Fruit fly (Drosophila melanogaster) ovary, adult (tissue): Measurements from ENCODE around the gene CG1571.

Source experiments
- CG17801 ChIP-seq: fragments of 200-800 bp; optimal IDR thresholded peaks from 2 replicates; lab custom pipeline; 2019; ENCODE audit warnings: missing biosample characterization, mild to moderate bottlenecking, missing genetic modification characterization, moderate library complexity; ENCODE audit not compliant: partially characterized antibody

CG1571 gene

DNA sequence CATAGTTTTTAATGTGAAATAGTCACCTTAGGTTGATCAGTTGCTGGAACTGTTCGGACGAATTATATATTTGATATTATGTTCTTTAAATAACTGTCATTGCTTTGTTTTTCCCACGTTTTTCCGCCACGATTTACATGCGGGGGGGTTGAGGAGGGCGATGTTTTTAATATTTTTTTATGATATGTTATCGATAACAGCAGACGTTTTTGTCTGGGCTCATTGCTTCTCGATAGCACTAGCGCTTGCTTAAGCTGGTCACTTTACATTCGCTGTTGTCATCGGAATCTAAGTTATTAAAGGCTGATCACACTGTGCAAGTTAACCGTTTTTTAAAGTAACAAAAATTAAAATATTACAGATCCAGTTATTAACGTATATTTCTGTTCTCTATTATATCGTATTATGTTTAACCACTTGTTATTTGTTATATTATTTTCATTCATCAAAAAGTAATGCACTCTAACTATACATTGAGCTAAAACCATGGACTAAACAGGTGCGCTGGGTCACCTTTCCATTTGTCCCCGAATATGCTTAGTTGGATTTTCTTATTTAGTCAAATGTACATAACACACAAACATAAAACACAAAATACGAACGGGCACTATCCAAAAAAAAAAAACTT lies at the start of gene CG1571, which contains the start of gene Upf2:
CG1571 (plus strand) TSS at position 578 of the 628 bp plus-strand sequence.
Upf2 (minus strand) TSS at position 167 of the 628 bp plus-strand sequence.
- TF ChIP-seq CG17801: no peak

DNA sequence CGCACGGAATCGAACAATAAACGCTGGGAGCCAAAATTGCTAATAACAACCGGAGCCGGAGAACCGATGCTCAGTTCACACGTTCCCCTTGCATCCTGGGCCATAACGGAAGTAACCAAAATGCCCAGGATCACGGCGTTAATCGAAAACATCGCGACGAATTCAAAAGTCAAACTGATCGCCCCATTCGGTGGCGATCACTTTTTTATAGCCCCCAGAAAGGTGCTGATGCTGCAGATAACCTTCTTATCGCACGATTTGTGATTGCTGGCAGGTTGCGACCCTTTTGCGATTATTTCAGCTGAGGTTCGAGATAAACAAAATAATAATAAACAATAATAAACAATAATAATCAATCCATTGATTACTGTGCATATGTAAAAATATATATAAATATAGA lies 38.3 kb upstream of the CG1571 start, which contains the start of gene CG2233:
CG2233 (minus strand) TSS at position 184 of the 400 bp plus-strand sequence.
- no peak for TF ChIP-seq CG17801

DNA sequence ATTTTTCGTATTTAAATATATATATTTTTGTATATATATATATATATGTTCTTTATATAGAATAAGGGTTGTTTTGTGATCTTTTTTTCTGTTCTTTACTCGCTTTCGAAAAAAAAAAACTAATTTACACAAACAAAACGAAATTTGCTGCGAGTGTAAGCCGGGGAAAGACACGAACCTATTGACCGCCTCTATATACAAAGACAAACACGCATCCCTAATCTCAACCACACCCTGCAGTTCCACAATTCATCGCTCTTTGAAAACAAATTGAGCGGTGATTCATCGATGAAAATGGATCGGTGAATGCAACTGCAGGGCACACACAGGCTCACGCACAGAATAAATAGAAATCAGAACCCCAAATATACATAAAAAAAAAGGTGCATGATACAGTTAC lies 36.7 kb upstream of the CG1571 start:
- TF ChIP-seq CG17801: no peak

DNA sequence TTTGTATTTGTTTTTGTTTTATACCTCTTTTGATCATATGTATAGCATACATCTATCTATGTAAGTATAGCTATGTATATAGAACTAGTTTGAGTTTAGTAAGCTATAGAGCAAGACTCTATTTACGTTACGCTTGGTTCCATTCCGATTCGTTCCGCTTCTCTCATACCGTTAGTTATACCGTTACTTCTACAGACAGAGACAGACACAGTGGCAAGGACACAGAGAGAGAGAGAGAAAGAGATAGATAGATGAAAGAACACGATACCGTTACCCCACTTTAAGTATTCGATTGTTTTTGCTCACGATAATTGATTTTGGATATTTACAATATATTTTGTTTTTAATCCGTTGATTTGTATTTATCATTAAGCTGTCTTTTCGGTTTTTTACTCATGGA lies 29.2 kb upstream of the CG1571 start:
- no peak for TF ChIP-seq CG17801

DNA sequence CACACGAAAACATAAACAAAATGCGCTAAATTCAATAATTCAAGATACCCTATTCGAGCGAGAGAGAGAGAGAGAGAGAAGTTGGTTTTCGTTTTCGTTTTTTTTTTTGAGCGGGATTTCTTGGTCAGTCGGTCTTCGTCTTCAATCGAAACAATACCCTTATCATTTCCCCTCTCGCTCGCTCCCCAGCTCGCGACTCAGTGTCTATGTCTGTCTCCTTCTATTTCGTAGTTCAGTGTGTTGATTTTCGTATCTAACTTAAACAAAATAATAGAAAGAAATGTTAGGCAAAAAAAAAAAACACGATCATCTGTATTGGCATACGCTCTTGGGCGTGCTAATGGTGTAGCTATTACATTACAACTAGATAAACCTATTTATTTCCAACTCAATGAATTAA lies 26.4 kb upstream of the CG1571 start:
- no peak for TF ChIP-seq CG17801

DNA sequence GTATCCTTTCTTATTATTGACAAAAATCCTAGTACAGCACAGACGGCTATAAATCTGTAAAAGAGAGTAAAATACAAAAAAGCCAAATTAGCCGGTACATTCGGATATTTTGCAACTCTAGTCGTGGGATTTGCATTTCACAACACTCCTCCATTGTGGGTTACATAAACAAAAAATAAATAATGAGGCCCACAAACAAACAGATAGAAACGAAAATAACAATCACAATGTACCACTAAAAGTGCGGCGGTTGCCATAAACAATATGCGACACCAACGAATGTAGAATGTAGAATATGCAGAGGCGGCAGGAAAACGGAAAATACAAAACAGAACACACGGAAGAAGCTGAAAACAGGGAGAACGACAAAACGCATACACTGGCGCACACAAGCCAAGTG lies 19.6 kb upstream of the CG1571 start:
- no peak for TF ChIP-seq CG17801

DNA sequence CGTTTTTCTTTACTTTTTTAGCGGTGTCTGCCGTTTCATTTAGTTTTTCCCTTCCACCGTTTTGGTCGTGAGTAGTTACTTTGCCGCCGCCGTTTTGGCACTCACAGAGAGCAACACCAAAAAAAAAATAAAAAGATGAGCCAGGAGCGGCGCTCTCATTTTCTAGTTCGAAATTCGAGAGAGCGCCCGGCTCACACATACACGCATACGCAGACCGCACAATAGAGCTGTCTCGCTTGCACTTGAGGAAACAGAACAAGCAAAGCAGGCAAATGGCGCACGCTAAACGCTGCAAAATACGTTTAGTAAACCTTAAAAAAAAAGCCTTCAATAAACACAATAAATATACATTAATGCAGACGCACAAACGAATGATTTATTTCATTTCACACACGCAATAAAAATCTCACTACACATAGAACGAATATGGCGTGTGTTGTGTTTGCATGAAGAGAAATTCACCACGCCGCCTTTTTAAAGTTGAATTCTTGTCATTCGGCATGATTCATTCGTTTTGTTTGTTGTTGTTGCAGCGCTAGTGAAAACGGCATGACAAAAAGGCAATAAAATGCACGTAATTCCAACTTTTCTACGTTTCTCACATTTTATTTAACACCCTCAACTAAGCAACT lies 19.0 kb upstream of the CG1571 start:
- TF ChIP-seq CG17801: no peak

DNA sequence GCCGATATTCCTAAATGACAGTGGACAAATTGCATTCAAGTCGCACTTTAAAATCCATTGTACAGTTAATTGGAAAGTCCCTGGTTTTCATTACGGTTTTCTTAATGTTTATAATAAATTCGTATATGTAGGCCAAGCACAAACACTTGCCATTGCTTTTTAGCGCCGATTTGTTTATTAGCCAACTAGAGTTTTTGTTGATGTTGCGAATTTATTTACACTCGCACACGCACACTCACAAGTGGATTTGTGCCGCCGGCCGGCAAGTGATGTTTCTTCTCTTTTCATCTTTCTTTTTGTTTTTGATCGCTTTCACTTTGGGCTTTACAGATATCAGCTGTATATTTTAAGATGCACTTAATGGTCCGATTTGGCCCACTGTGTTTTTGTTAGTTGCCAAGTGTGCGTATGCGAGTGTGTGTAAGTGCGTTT lies 18.4 kb upstream of the CG1571 start:
- TF ChIP-seq CG17801: peak; percentile 42

DNA sequence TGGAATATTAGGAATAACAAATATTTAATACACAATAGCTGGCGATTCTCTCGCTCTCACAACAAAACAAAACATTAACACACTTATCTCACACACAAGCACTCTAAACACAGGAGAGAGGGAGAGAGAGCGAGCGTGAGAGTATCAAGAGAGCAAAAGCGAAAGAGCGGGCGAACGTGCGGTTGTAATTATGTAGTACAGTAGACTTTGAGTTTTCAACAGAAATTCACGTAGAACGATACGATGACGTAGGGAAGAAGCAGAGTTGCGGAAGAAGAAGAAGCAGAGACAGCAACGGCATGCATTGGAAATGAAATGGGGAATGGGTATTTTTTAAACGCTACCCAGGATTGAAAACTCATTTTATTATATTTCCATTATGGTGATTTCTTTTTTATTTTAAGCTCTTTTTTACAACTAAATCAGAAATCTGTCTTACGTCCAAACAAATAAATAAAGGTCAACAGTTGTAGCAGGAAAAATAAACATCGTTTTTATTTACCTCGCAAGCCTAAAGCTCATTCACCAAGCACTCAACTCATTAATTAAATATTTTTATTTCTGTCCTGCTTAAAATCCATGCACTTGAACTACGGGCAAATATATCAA lies 17.7 kb upstream of the CG1571 start:
- no peak for TF ChIP-seq CG17801

DNA sequence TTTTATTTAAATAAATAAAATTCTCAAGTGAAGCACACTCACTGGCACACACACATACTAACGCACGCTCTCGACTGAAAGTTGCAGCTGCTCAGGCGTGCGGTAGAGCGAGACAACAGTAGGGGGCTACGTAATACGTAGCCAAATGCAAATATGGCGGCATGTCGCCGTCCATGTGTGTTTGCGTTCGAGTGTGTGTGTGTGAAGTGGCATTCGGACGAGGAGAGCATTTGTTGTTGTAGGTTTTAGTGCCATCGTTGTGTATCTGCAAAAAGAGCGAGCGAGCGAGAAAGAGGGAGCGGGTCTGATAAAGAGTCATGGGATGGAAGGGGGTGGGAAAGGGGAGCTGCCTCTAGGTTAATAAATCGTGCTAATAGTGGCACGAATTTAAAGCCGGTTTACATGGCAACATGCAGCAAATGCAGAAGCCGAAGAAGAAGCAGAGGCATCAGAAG lies 17.2 kb upstream of the CG1571 start:
- no peak for TF ChIP-seq CG17801

DNA sequence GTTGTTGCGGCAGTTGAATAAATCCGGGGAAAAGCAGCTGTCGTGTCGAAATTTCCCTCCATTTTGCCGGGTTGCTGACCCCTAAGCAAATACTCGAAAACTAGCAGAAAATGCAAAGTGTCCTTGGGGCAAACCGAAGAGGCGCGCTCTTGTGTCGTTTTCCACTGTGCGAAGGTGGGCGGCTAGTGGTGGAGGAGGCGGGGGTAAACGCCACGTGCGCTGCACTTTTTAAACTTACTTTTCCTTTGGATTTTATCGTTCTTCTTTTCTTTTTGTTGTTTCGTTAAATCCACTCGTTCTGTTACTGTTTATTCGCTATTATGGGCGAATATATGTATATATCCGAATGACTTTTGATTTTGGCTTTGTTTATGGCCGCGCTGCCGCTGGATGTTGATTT lies 16.0 kb upstream of the CG1571 start:
- no peak for TF ChIP-seq CG17801

DNA sequence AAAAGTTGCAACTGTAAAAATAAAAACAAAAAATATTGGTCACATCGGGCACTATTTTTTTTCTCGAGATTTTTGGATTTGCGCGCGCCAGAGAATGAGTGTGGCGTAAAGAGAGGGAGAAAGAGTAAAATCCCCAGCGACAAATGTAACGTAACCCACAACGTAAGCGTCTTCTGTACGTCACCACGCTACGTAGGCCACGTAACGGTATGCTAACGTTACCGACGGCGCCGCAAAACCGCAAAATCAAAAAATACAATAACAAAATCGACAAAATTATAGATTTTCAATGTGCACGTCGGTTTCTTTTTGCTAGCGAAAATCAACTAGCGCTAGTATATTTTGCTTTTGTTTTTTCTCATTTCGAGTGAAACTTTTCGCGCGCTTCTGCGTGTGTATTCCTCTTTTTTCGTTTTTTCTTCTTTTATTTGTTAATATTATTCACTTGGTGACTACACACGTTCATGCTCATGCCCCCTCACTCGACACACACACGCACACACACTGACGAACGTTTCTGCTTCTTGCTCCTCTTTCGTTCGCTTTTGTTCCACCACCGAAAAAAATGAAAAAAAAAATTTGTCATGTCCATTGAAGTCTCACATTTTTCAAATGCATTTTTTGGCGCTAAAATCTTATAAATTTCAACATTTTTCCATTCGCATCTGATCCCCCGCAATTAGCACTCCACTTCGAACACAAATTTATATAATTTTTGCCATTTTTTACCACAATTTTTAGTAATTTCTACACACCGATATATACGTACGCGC lies 15.3 kb upstream of the CG1571 start:
- TF ChIP-seq CG17801: peak; percentile 70

DNA sequence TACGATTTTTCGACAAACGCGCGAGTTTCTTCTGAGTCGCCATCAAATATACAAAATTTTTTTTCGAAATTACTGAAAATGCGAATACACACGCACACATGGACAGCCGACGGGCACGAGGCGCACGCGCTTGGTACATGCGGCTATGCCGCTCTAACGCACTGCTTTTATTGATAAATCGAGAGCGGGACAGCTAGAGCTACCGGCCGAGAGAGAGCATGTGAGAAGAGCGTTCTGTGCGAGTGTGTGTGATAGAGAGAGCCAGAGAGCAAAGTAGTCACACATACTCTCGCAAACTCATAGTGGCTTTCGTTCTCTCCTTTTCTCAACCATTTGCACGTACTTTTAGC lies 14.8 kb upstream of the CG1571 start:
- peak; percentile 35 for TF ChIP-seq CG17801

DNA sequence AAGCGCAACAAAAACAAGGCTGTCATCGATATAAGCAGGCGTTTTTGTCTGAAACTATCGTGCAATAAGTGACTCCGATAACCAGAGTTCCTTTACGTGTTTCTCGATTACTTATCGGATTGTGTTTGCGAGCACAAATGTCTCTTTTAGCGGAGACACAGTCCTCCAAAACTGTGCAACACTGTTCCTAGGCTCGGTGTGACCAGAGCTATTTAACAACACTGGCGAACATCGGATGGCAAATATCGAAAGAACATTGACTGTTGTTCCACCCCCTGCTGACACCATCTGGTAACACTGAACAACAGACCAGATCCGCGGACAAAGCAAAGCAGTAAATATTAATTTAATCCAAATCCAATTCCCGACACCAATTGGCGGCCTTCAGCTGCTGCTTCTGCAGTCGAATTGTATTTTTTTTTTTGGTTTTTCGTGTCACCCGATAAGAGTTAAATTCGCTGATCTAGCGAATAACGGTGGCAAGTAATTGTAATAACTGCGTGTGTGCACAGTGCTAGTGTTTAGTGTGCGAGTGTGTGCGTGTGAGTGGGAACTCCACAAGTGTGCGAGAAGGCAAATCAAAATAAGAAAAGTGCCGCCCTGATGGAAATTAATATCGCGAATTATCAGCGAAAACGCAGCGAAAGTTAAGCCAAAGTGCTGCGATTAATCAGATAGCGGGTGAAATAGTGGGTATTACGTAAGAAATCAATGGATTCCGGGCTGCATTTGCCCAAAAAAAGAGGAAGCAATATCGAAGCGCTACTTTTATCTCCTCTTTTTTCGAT lies 14.1 kb upstream of the CG1571 start, which contains the start of gene mys:
mys (plus strand) TSS at position 254 of the 788 bp plus-strand sequence.
- no peak for TF ChIP-seq CG17801

DNA sequence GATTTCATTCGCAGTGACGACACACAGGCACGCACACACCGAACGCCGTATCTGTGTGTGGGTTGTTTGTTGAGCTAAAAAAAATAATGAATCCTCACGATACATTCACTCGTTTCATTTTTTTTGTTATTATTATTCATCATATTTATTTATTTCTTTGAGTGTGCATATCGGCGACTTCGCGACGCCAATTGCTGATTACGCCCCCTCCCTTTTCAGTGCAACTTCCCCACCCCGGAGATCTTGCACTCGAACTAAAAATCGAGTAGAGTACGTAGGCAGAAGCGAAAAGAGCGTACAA lies 13.5 kb upstream of the CG1571 start:
- TF ChIP-seq CG17801: no peak

DNA sequence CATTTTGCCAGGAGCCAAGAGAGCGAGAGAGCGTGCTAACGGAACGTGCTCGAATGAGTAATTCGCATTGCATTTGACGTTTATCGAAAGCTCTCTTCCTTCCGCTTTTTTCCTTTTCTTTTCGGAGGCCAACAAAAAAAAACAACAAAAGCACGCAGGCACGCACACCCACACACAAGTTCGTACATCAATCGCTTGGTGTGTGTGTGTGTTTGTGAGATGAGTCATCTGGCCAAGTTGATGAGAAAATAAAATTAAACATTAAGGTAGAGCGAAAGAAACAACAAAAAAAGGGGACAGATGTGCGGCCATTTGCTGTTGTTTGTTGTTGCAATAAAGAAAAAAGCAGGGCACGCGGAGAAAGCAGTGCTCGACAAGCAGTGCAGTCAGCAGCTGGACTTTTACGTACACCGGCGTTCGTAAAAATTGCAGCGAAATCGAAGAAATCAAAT lies 12.4 kb upstream of the CG1571 start:
- TF ChIP-seq CG17801: no peak
